Worm (Caenorhabditis elegans): Measurements from ENCODE around the gene M02H5.8.

ce11 chrV:457839-458238, 8.1 kb downstream of the M02H5.8 start:
- TF ChIP-seq skn-1 (tag; optimal IDR thresholded peaks at IDR 0.05) (no peak), mdl-1 (tag; optimal IDR thresholded peaks at IDR 0.05) (no peak), tbx-2 (tag; optimal IDR thresholded peaks at IDR 0.05) (no peak), nhr-11 (tag; optimal IDR thresholded peaks at IDR 0.05) (no peak), unc-62 (GFP tag; optimal IDR thresholded peaks at IDR 0.05) (no peak), zag-1 (tag; optimal IDR thresholded peaks at IDR 0.05) (no peak), blmp-1 (tag; optimal IDR thresholded peaks at IDR 0.05) (no peak)

Data from whole organism, L1 larva.